Worm (Caenorhabditis elegans) whole organism, young adult: ENCODE data around the gene T06D8.9.
A peak's percentile ranks its signal among the peaks of the same experiment; 100 is the strongest.

Source experiments
- F39B2.1 ChIP-seq: fragments of 200-800 bp; sonication (Bioruptor generic); IDR thresholded peaks from 2 replicates; pipeline ENCODE4 v1.3.6; 2022; ENCODE audit warnings: missing genetic modification reagents, missing genetic modification characterization, missing compliant biosample characterization
- ama-1 ChIP-seq, 3 experiments: fragments of 150-350 bp in 1 of 3; sonication (generic microtip) in 2 of 3; optimal IDR thresholded peaks; 2 replicates each; lab custom pipeline; 2014 to 2018; ENCODE audit warnings: missing biosample characterization in 2 of 3, missing genetic modification characterization in 2 of 3, missing genetic modification reagents in 2 of 3
- bed-2 ChIP-seq: fragments of 200-800 bp; sonication (Bioruptor generic); IDR thresholded peaks from 2 replicates; pipeline ENCODE4 v1.3.6; 2022; ENCODE audit warnings: missing genetic modification reagents, missing genetic modification characterization, missing compliant biosample characterization
- ceh-100 ChIP-seq: fragments of 200-800 bp; sonication (Bioruptor generic); IDR thresholded peaks from 2 replicates; pipeline ENCODE4 v1.3.6; 2022; ENCODE audit warnings: missing genetic modification reagents, missing genetic modification characterization, missing compliant biosample characterization
- dox-1 ChIP-seq: fragments of 200-800 bp; sonication (Bioruptor generic); IDR thresholded peaks from 2 replicates; pipeline ENCODE4 v1.3.6; 2022; ENCODE audit warnings: missing genetic modification reagents, missing genetic modification characterization, missing compliant biosample characterization
- dpff-1 ChIP-seq: sonication (generic microtip); optimal IDR thresholded peaks from 2 replicates; lab custom pipeline; 2017; ENCODE audit warnings: mild to moderate bottlenecking, missing genetic modification characterization, missing compliant biosample characterization
- dpl-1 ChIP-seq: fragments of 150-350 bp; optimal IDR thresholded peaks from 2 replicates; lab custom pipeline; 2014; ENCODE audit warnings: missing biosample characterization, missing genetic modification reagents, missing genetic modification characterization
- hlh-26 ChIP-seq: fragments of 200-800 bp; sonication (Bioruptor generic); conservative IDR thresholded peaks from 2 replicates; pipeline ENCODE4 v1.3.6; 2022; ENCODE audit warnings: missing genetic modification reagents, missing genetic modification characterization, missing compliant biosample characterization
- hmg-1.2 ChIP-seq: fragments of 200-800 bp; sonication (Bioruptor generic); IDR thresholded peaks from 2 replicates; pipeline ENCODE4 v1.3.6; 2022; ENCODE audit warnings: missing genetic modification reagents, missing genetic modification characterization, missing compliant biosample characterization
- madf-8 ChIP-seq: fragments of 200-800 bp; sonication (Bioruptor generic); conservative IDR thresholded peaks from 2 replicates; pipeline ENCODE4 v1.3.6; 2022; ENCODE audit warnings: missing genetic modification reagents, missing genetic modification characterization, missing compliant biosample characterization
- pha-4 ChIP-seq: fragments of 150-350 bp; sonication (generic microtip); optimal IDR thresholded peaks from 2 replicates; lab custom pipeline; 2014; ENCODE audit warnings: missing biosample characterization, missing genetic modification reagents, missing genetic modification characterization
- snpc-3.4 ChIP-seq: sonication (generic microtip); optimal IDR thresholded peaks from 2 replicates; lab custom pipeline; 2017; ENCODE audit warnings: missing genetic modification characterization, mild to moderate bottlenecking, missing compliant biosample characterization, antibody characterized with exemption, moderate library complexity, missing genotype, missing genetic modification reagents
- unc-130 ChIP-seq: sonication (generic microtip); optimal IDR thresholded peaks from 2 replicates; lab custom pipeline; 2016; ENCODE audit warnings: missing genetic modification reagents, missing genetic modification characterization, missing compliant biosample characterization

DNA sequence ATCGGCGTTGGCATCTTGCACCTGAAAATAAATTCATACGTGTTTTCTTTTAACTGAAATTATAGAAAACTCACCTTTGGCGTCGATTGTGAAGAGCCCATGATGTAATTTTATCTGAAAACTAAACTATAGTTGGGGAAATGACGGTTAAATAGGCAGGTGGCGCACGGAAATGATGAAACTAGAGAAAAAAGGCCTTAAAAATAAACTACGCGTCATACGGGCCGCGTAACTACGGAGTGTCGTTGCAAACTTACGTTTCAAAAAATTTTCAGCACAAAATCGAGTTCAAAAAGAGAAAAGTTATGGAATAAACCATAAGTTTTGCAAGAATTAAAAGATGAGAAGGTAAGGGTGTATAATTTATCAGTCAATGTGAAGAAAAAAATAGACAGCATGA, 3.1 kb upstream of the T06D8.9 start, which contains the start of gene cchl-1:
- TF ChIP-seq madf-8 (GFP tag; lab: Robert Waterston, UW) (no peak), dpl-1 (GFP tag; lab: Kevin White, UChicago) (no peak), hlh-26 (GFP tag; lab: Robert Waterston, UW) (no peak), ceh-100 (GFP tag; lab: Robert Waterston, UW) (no peak), hmg-1.2 (no peak), snpc-3.4 (tag; lab: Kevin White, UChicago) (peak; percentile 37), dpff-1 (tag; lab: Kevin White, UChicago) (no peak), bed-2 (no peak), dox-1 (GFP tag; lab: Robert Waterston, UW) (no peak), pha-4 (tag; lab: Kevin White, UChicago) (no peak), ama-1 (optimal IDR thresholded peaks at IDR 0.05; lab: Kevin White, UChicago) (no peak), ama-1 (GFP tag; optimal IDR thresholded peaks at IDR 0.05; lab: Kevin White, UChicago) (no peak), unc-130 (GFP tag; lab: Kevin White, UChicago) (no peak), F39B2.1 (no peak)
